Fruit fly (Drosophila melanogaster) whole organism, embryonic: ENCODE data around the gene CRAT.

Experiments used
- B-H1 ChIP-seq: fragments of 200-800 bp; sonication (Bioruptor generic); IDR thresholded peaks from 3 replicates; pipeline ENCODE4 v1.3.6; 2022; ENCODE audit warnings: missing biosample characterization, missing genetic modification characterization
- Bdp1 ChIP-seq: fragments of 200-800 bp; sonication (Bioruptor generic); optimal IDR thresholded peaks from 3 replicates; lab custom pipeline; 2016; ENCODE audit warnings: missing biosample characterization, missing genetic modification characterization
- CG10147 ChIP-seq: fragments of 200-800 bp; sonication (Bioruptor generic); optimal IDR thresholded peaks from 2 replicates; lab custom pipeline; 2019; ENCODE audit warnings: missing biosample characterization, mild to moderate bottlenecking, missing genetic modification characterization, moderate library complexity
- CG10209 ChIP-seq: fragments of 200-800 bp; sonication (Bioruptor generic); optimal IDR thresholded peaks from 3 replicates; lab custom pipeline; 2017; ENCODE audit warnings: missing biosample characterization, mild to moderate bottlenecking, missing genetic modification characterization, missing genetic modification reagents
- CG10267 ChIP-seq: fragments of 200-800 bp; sonication (Bioruptor generic); optimal IDR thresholded peaks from 2 replicates; lab custom pipeline; 2018; ENCODE audit warnings: missing biosample characterization, mild to moderate bottlenecking, missing genetic modification characterization, moderate library complexity
- CG12391 ChIP-seq: fragments of 200-800 bp; sonication (Bioruptor generic); optimal IDR thresholded peaks from 3 replicates; lab custom pipeline; 2018; ENCODE audit warnings: missing biosample characterization, mild to moderate bottlenecking, missing genetic modification characterization, moderate library complexity
- CG13287 ChIP-seq: fragments of 200-800 bp; sonication (Bioruptor generic); IDR thresholded peaks from 2 replicates; pipeline ENCODE4 v1.3.6; 2022; ENCODE audit warnings: missing biosample characterization, missing genetic modification characterization; ENCODE audit not compliant: partially characterized antibody
- CG14710 ChIP-seq: fragments of 200-800 bp; sonication (Bioruptor generic); optimal IDR thresholded peaks from 3 replicates; lab custom pipeline; 2019; ENCODE audit warnings: missing biosample characterization, mild to moderate bottlenecking, missing genetic modification characterization, moderate library complexity
- CG1603 ChIP-seq: fragments of 200-800 bp; sonication (Bioruptor generic); optimal IDR thresholded peaks from 2 replicates; lab custom pipeline; 2019; ENCODE audit warnings: missing biosample characterization, mild to moderate bottlenecking, missing genetic modification characterization, moderate library complexity
- CG16813 ChIP-seq: fragments of 200-800 bp; sonication (Bioruptor generic); IDR thresholded peaks from 3 replicates; pipeline ENCODE4 v1.3.6; 2022; ENCODE audit warnings: missing biosample characterization, missing genetic modification characterization; ENCODE audit not compliant: partially characterized antibody
- CG17359 ChIP-seq: fragments of 200-800 bp; sonication (Bioruptor generic); optimal IDR thresholded peaks from 3 replicates; lab custom pipeline; 2018; ENCODE audit warnings: missing biosample characterization, mild to moderate bottlenecking, missing genetic modification characterization, moderate library complexity
- CG17361 ChIP-seq: fragments of 200-800 bp; sonication (Bioruptor generic); IDR thresholded peaks from 3 replicates; pipeline ENCODE4 v1.3.6; 2022; ENCODE audit warnings: missing biosample characterization, missing genetic modification characterization
- CG17385 ChIP-seq: fragments of 200-800 bp; sonication (Bioruptor generic); optimal IDR thresholded peaks from 3 replicates; lab custom pipeline; 2018; ENCODE audit warnings: missing biosample characterization, mild to moderate bottlenecking, missing genetic modification characterization
- CG17802 ChIP-seq: fragments of 200-800 bp; sonication (Bioruptor generic); optimal IDR thresholded peaks from 2 replicates; lab custom pipeline; 2018; ENCODE audit warnings: missing biosample characterization, mild to moderate bottlenecking, missing genetic modification characterization, moderate library complexity
- CG31224 ChIP-seq: fragments of 200-800 bp; sonication (Bioruptor generic); IDR thresholded peaks from 2 replicates; pipeline ENCODE4 v1.3.6; 2022; ENCODE audit warnings: missing biosample characterization, missing genetic modification characterization
- CG3847 ChIP-seq: fragments of 200-800 bp; sonication (Bioruptor generic); IDR thresholded peaks from 2 replicates; pipeline ENCODE4 v1.3.6; 2022; ENCODE audit warnings: missing biosample characterization, missing genetic modification characterization
- CG7839 ChIP-seq: fragments of 200-800 bp; sonication (Bioruptor generic); optimal IDR thresholded peaks from 3 replicates; lab custom pipeline; 2018; ENCODE audit warnings: missing biosample characterization, mild to moderate bottlenecking, missing genetic modification characterization, moderate library complexity
- CG7963 ChIP-seq: fragments of 200-800 bp; sonication (Bioruptor generic); IDR thresholded peaks from 3 replicates; pipeline ENCODE4 v1.3.6; 2022; ENCODE audit warnings: missing biosample characterization, missing genetic modification characterization; ENCODE audit not compliant: partially characterized antibody
- CG9817 ChIP-seq: fragments of 200-800 bp; sonication (Bioruptor generic); optimal IDR thresholded peaks from 2 replicates; lab custom pipeline; 2018; ENCODE audit warnings: missing biosample characterization, mild to moderate bottlenecking, missing genetic modification characterization, moderate library complexity
- CoRest ChIP-seq: fragments of 200-800 bp; sonication (Bioruptor generic); optimal IDR thresholded peaks from 3 replicates; lab custom pipeline; 2018; ENCODE audit warnings: missing biosample characterization, mild to moderate bottlenecking, missing genetic modification characterization, moderate library complexity
- Dad ChIP-seq: fragments of 200-800 bp; sonication (Bioruptor generic); optimal IDR thresholded peaks from 3 replicates; lab custom pipeline; 2016; ENCODE audit warnings: missing biosample characterization, missing genetic modification characterization
- Gug ChIP-seq: fragments of 200-800 bp; sonication (Bioruptor generic); IDR thresholded peaks from 4 replicates; pipeline ENCODE4 v1.3.6; 2022; ENCODE audit warnings: missing biosample characterization, missing genetic modification characterization
- HmgZ ChIP-seq: fragments of 200-800 bp; sonication (Bioruptor generic); optimal IDR thresholded peaks from 2 replicates; lab custom pipeline; 2018; ENCODE audit warnings: missing biosample characterization, mild to moderate bottlenecking, missing genetic modification characterization
- Hr39 ChIP-seq: fragments of >200 bp; optimal IDR thresholded peaks from 2 replicates; lab custom pipeline; 2017
- Hsf ChIP-seq: fragments of 200-800 bp; sonication (Bioruptor generic); optimal IDR thresholded peaks from 3 replicates; lab custom pipeline; 2016; ENCODE audit warnings: missing biosample characterization, missing genetic modification characterization
- Jarid2 ChIP-seq: fragments of 200-800 bp; sonication (Bioruptor generic); optimal IDR thresholded peaks from 3 replicates; lab custom pipeline; 2017; ENCODE audit warnings: mild to moderate bottlenecking, missing biosample characterization, missing genetic modification reagents, missing genetic modification characterization
- Lhr ChIP-seq: fragments of 200-800 bp; sonication (Bioruptor generic); optimal IDR thresholded peaks from 3 replicates; lab custom pipeline; 2017; ENCODE audit warnings: mild to moderate bottlenecking, missing biosample characterization, missing genetic modification reagents, missing genetic modification characterization
- Rfx ChIP-seq: fragments of 200-800 bp; sonication (Bioruptor generic); IDR thresholded peaks from 2 replicates; pipeline ENCODE4 v1.3.6; 2022; ENCODE audit warnings: missing biosample characterization, missing genetic modification characterization
- Sry-δ ChIP-seq: fragments of 200-800 bp; sonication (Bioruptor generic); optimal IDR thresholded peaks from 2 replicates; lab custom pipeline; 2016; ENCODE audit warnings: missing biosample characterization, missing genetic modification characterization
- Vsx1 ChIP-seq: fragments of 200-800 bp; sonication (Bioruptor generic); optimal IDR thresholded peaks from 2 replicates; lab custom pipeline; 2017; ENCODE audit warnings: missing biosample characterization, mild to moderate bottlenecking, missing genetic modification characterization, missing genetic modification reagents
- chinmo ChIP-seq: fragments of 200-800 bp; sonication (Bioruptor generic); IDR thresholded peaks from 4 replicates; pipeline ENCODE4 v1.3.6; 2022; ENCODE audit warnings: missing biosample characterization, missing genetic modification characterization; ENCODE audit not compliant: partially characterized antibody
- crp ChIP-seq, 2 experiments: fragments of 200-800 bp; sonication (Bioruptor generic); optimal IDR thresholded peaks; 2 replicates in 1 of 2; 3 replicates in 1 of 2; lab custom pipeline; 2017; ENCODE audit warnings: missing biosample characterization in 2 of 2, missing genetic modification characterization in 2 of 2, mild to moderate bottlenecking in 1 of 2, moderate library complexity in 1 of 2
- da ChIP-seq: fragments of 200-800 bp; sonication (Bioruptor generic); optimal IDR thresholded peaks from 2 replicates; lab custom pipeline; 2016; ENCODE audit warnings: missing biosample characterization, missing genetic modification characterization
- ems ChIP-seq: fragments of 200-800 bp; sonication (Bioruptor generic); optimal IDR thresholded peaks from 3 replicates; lab custom pipeline; 2016; ENCODE audit warnings: missing biosample characterization, missing genetic modification characterization
- eve ChIP-seq, 2 experiments: fragments of >200 bp; optimal IDR thresholded peaks; 2 replicates each; lab custom pipeline; 2017; ENCODE audit warnings: missing biosample characterization in 2 of 2, missing genetic modification characterization in 2 of 2
- grn ChIP-seq: fragments of 200-800 bp; sonication (Bioruptor generic); optimal IDR thresholded peaks from 3 replicates; lab custom pipeline; 2017; ENCODE audit warnings: missing biosample characterization, missing genetic modification characterization
- knrl ChIP-seq: fragments of 200-800 bp; sonication (Bioruptor generic); IDR thresholded peaks from 3 replicates; pipeline ENCODE4 v1.3.6; 2022; ENCODE audit warnings: missing biosample characterization, missing genetic modification characterization; ENCODE audit not compliant: partially characterized antibody
- nerfin-2 ChIP-seq: fragments of 200-800 bp; sonication (Bioruptor generic); IDR thresholded peaks from 2 replicates; pipeline ENCODE4 v1.3.6; 2022; ENCODE audit warnings: missing biosample characterization, missing genetic modification characterization; ENCODE audit not compliant: partially characterized antibody
- nmo ChIP-seq: fragments of 200-800 bp; sonication (Bioruptor generic); optimal IDR thresholded peaks from 2 replicates; lab custom pipeline; 2018; ENCODE audit warnings: missing biosample characterization, mild to moderate bottlenecking, missing genetic modification characterization, moderate library complexity
- onecut ChIP-seq: fragments of 200-800 bp; sonication (Bioruptor generic); IDR thresholded peaks from 2 replicates; pipeline ENCODE4 v1.3.6; 2022; ENCODE audit warnings: missing biosample characterization, missing genetic modification characterization
- pho ChIP-seq: fragments of 200-800 bp; sonication (Bioruptor generic); optimal IDR thresholded peaks from 2 replicates; lab custom pipeline; 2016; ENCODE audit warnings: missing biosample characterization, missing genetic modification characterization
- pros ChIP-seq: fragments of 200-800 bp; sonication (Bioruptor generic); optimal IDR thresholded peaks from 3 replicates; lab custom pipeline; 2019; ENCODE audit warnings: missing biosample characterization, mild to moderate bottlenecking, missing genetic modification characterization, moderate library complexity
- psq ChIP-seq: fragments of 200-800 bp; sonication (Bioruptor generic); optimal IDR thresholded peaks from 2 replicates; lab custom pipeline; 2017; ENCODE audit warnings: missing biosample characterization, missing genetic modification characterization
- sens ChIP-seq: fragments of 200-800 bp; sonication (Bioruptor generic); peaks from one replicate; lab custom pipeline; 2016; ENCODE audit warnings: missing biosample characterization, missing genetic modification characterization
- sug ChIP-seq: fragments of 200-800 bp; optimal IDR thresholded peaks from 2 replicates; lab custom pipeline; 2019; ENCODE audit warnings: missing biosample characterization, mild to moderate bottlenecking, missing genetic modification characterization, moderate library complexity
- tap ChIP-seq: fragments of 200-800 bp; optimal IDR thresholded peaks from 3 replicates; lab custom pipeline; 2019; ENCODE audit warnings: missing biosample characterization, mild to moderate bottlenecking, missing genetic modification characterization, moderate library complexity
- unpg ChIP-seq: fragments of 200-800 bp; sonication (Bioruptor generic); optimal IDR thresholded peaks from 3 replicates; lab custom pipeline; 2018; ENCODE audit warnings: missing biosample characterization, mild to moderate bottlenecking, missing genetic modification characterization, moderate library complexity
- zen ChIP-seq: fragments of 200-800 bp; sonication (Bioruptor generic); optimal IDR thresholded peaks from 3 replicates; lab custom pipeline; 2018; ENCODE audit warnings: missing biosample characterization, mild to moderate bottlenecking, missing genetic modification characterization, moderate library complexity
- zf30C ChIP-seq: fragments of 200-800 bp; sonication (Bioruptor generic); optimal IDR thresholded peaks from 3 replicates; lab custom pipeline; 2018; ENCODE audit warnings: missing biosample characterization, mild to moderate bottlenecking, missing genetic modification characterization
- zfh1 ChIP-seq: fragments of 200-800 bp; sonication (Bioruptor generic); IDR thresholded peaks from 3 replicates; pipeline ENCODE4 v1.3.6; 2022; ENCODE audit warnings: missing biosample characterization, missing genetic modification characterization

CRAT gene

DNA sequence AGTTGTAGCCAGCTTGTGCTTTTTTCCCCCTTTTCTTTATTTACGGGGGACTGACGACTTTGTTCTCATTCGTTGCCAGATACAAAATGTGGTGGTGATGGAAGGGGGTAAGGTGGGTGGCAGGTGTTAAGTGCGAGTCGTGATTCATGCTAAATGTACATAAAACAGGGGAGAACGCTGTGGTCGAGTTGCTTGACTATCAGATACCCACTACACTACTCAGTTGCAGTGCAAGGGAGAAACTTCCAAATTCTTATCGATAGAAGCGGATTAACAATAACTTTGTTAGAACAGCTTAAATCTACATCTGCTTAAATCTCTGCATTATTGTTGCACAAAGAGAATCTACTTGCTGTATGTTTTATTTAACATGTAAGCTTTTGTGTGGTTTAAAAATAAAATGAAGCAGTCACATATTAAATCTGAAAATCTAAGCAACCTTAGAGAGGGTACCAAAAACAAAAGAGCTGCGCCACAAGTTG is 21.8 kb upstream of the CRAT start (continued):
- TF ChIP-seq CG17802 (tag; lab: Kevin White, UChicago) (no peak), CG10147 (GFP tag; lab: Kevin White, UChicago) (no peak), nmo (GFP tag; lab: Kevin White, UChicago) (peak; percentile 30), eve (GFP tag; optimal IDR thresholded peaks at IDR 0.05; lab: Kevin White, UChicago) (peak in 1 of 2 experiments; percentile 14), onecut (GFP tag; lab: Robert Waterston, UW) (no peak), CG9817 (tag; lab: Kevin White, UChicago) (peak; percentile 21), CG17385 (GFP tag; lab: Kevin White, UChicago) (peak; percentile 10), CG12391 (tag; lab: Kevin White, UChicago) (peak; percentile 20), CG7839 (tag; lab: Kevin White, UChicago) (peak; percentile 55), Vsx1 (GFP tag; lab: Kevin White, UChicago) (peak; percentile 20), CoRest (tag; lab: Kevin White, UChicago) (peak; percentile 48), zfh1 (GFP tag; lab: Robert Waterston, UW) (no peak), CG16813 (GFP tag; lab: Robert Waterston, UW) (peak; percentile 47; the same call in 2 of the 3 replicates), CG17359 (tag; lab: Kevin White, UChicago) (peak; percentile 6), grn (GFP tag; lab: Kevin White, UChicago) (no peak), sens (GFP tag; lab: Kevin White, UChicago) (peak; percentile 72), ems (GFP tag; lab: Kevin White, UChicago) (no peak), CG3847 (GFP tag; lab: Robert Waterston, UW) (0 out of 2 replicates have a peak, but pooled peaks have one; percentile 22), nerfin-2 (GFP tag; lab: Robert Waterston, UW) (peak; percentile 49), CG17361 (GFP tag; lab: Robert Waterston, UW) (peak; percentile 36; the same call in 1 of the 3 replicates), CG10267 (tag; lab: Kevin White, UChicago) (no peak), psq (GFP tag; lab: Kevin White, UChicago) (no peak), Bdp1 (GFP tag; lab: Kevin White, UChicago) (no peak), CG14710 (tag; lab: Kevin White, UChicago) (no peak), chinmo (GFP tag; lab: Robert Waterston, UW) (0 out of 4 replicates have a peak, but pooled peaks have one; percentile 61), unpg (no peak), da (GFP tag; lab: Kevin White, UChicago) (no peak), CG31224 (no peak), CG1603 (tag; lab: Kevin White, UChicago) (no peak), HmgZ (tag; lab: Kevin White, UChicago) (no peak), Gug (GFP tag; lab: Robert Waterston, UW) (no peak), zf30C (GFP tag; lab: Kevin White, UChicago) (no peak), pros (GFP tag; lab: Kevin White, UChicago) (no peak), knrl (GFP tag; lab: Robert Waterston, UW) (no peak), Rfx (GFP tag; lab: Robert Waterston, UW) (0 out of 2 replicates have a peak, but pooled peaks have one; percentile 23), Hsf (GFP tag; lab: Kevin White, UChicago) (peak; percentile 2), tap (tag; lab: Kevin White, UChicago) (peak; percentile 12), Dad (GFP tag; lab: Kevin White, UChicago) (no peak), zen (tag; lab: Kevin White, UChicago) (no peak), pho (GFP tag; lab: Kevin White, UChicago) (peak; percentile 4), sug (tag; lab: Kevin White, UChicago) (peak; percentile 8), crp (GFP tag; optimal IDR thresholded peaks at IDR 0.05; lab: Kevin White, UChicago) (no peak), Jarid2 (GFP tag; lab: Kevin White, UChicago) (no peak), B-H1 (GFP tag; lab: Robert Waterston, UW) (no peak), Lhr (no peak), CG7963 (GFP tag; lab: Robert Waterston, UW) (peak; percentile 55; the same call in 1 of the 3 replicates), Hr39 (lab: Kevin White, UChicago) (no peak), CG13287 (GFP tag; lab: Robert Waterston, UW) (no peak), CG10209 (GFP tag; lab: Kevin White, UChicago) (no peak), Sry-δ (GFP tag; lab: Kevin White, UChicago) (no peak)
